Worm (Caenorhabditis elegans) whole organism, late embryonic: ENCODE measurements around the gene F59D12.3.

Experiments used
- ama-1 ChIP-seq: fragments of 150-350 bp; optimal IDR thresholded peaks from 2 replicates; lab custom pipeline; 2014
- gmeb-2 ChIP-seq: sonication (generic microtip); optimal IDR thresholded peaks from 2 replicates; lab custom pipeline; 2016; ENCODE audit warnings: missing genetic modification characterization, inconsistent platforms, missing compliant biosample characterization
- hlh-6 ChIP-seq: sonication (generic microtip); optimal IDR thresholded peaks from 2 replicates; lab custom pipeline; 2016; ENCODE audit warnings: missing genotype, missing genetic modification characterization, missing compliant biosample characterization
- lin-11 ChIP-seq: fragments of 200-800 bp; sonication (Bioruptor generic); optimal IDR thresholded peaks from 2 replicates; lab custom pipeline; 2018; ENCODE audit warnings: mild to moderate bottlenecking, missing genetic modification characterization, missing compliant biosample characterization
- pax-1 ChIP-seq: fragments of 150-350 bp; optimal IDR thresholded peaks from 2 replicates; lab custom pipeline; 2014; ENCODE audit warnings: missing biosample characterization, missing genetic modification characterization
- tbx-2 ChIP-seq: sonication (generic microtip); optimal IDR thresholded peaks from 2 replicates; lab custom pipeline; 2016; ENCODE audit warnings: missing genetic modification characterization, missing compliant biosample characterization
- tbx-7 ChIP-seq: sonication (generic microtip); optimal IDR thresholded peaks from 2 replicates; lab custom pipeline; 2016; ENCODE audit warnings: missing genotype, missing genetic modification characterization, missing compliant biosample characterization
- ttx-3 ChIP-seq: sonication (generic microtip); optimal IDR thresholded peaks from 2 replicates; lab custom pipeline; 2016; ENCODE audit warnings: missing genetic modification reagents, missing genetic modification characterization, missing compliant biosample characterization
- unc-86 ChIP-seq: sonication (generic microtip); optimal IDR thresholded peaks from 2 replicates; lab custom pipeline; 2016; ENCODE audit warnings: missing genetic modification characterization, missing compliant biosample characterization

- no peak for TF ChIP-seq tbx-2 (tag; lab: Kevin White, UChicago)
- no peak for TF ChIP-seq ama-1
- no peak for TF ChIP-seq gmeb-2 (tag; lab: Kevin White, UChicago)
- no peak for TF ChIP-seq ttx-3 (tag; lab: Kevin White, UChicago)
- TF ChIP-seq lin-11 (tag; lab: Kevin White, UChicago), result no peak
- TF ChIP-seq unc-86 (tag; lab: Kevin White, UChicago), result no peak
- TF ChIP-seq tbx-7 (tag; lab: Kevin White, UChicago), result no peak
- TF ChIP-seq pax-1 (tag; lab: Kevin White, UChicago), result no peak
- TF ChIP-seq hlh-6 (tag; lab: Kevin White, UChicago), result no peak
These were observed 13.0 kb upstream of the F59D12.3 start for ce11 chrX:15663740-15664139.
